Worm (Caenorhabditis elegans): ENCODE measurements around the gene H40L08.2.

ce11 chrX:15116514-15116913, 39.0 kb upstream of the H40L08.2 start, which contains the start of gene R07D5.2:
- TF ChIP-seq B0261.1 (tag; optimal IDR thresholded peaks at IDR 0.05) (no peak), snpc-1.3 (tag; optimal IDR thresholded peaks at IDR 0.05; ENCODE audit: insufficient read depth) (no peak), unc-62 (GFP tag; optimal IDR thresholded peaks at IDR 0.05) (no peak), nhr-27 (tag; optimal IDR thresholded peaks at IDR 0.05) (no peak)
